Fruit fly (Drosophila melanogaster): ENCODE measurements around the gene Rbp6.

The Rbp6 gene

DNA sequence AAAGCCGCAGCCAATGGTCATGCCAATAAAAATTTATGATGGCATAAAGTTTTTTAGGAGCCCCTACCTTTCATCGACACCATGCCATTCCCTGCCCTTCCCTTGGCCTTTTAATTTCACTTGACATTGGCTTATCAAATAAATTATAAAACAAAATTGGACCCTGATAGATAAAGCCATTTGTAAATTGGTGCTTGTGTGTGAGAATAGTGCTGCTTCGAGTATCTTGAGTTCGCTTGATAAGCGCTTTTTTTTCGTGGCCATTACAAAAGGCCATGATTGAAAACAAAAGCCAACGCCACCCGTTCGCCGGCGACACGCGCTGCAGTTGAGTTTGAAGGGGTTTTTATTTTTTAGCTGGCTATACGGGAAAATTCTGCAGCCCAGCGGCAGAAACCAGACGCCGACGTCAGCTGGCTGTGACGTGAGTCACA, 188.1 kb downstream of the Rbp6 start:
- TF ChIP-seq CG11762 (GFP tag; optimal IDR thresholded peaks at IDR 0.05; ENCODE audit: insufficient read depth) (no peak), vri (GFP tag; optimal IDR thresholded peaks at IDR 0.05) (peak; percentile 67), Hr38 (GFP tag; optimal IDR thresholded peaks at IDR 0.05) (no peak)

DNA sequence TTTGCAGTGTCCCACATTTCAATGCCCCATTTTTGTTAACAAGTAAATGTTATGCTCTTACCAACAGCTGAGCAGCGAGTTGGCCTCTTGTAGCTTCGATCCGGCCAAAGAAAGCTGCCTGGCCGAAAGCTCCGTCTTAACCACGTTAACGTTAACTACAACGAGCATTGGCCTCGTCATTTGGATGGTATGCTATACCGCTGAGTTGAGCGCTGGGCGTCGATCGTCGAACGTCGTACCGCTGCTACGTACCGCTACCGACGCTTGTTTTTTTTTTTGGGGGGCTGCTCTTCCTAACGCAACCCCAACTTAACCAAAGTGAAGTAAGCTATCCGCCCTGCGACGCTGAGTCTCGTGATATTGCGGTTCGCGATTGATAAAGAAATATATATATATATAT, 188.7 kb downstream of the Rbp6 start, which contains the start of gene rogdi:
Gene rogdi, plus strand, starts transcription at position 199 of the 400 bp plus-strand sequence.
- no peak for TF ChIP-seq CG1621 (tag; optimal IDR thresholded peaks at IDR 0.05)
- TF ChIP-seq CG6854 (GFP tag; optimal IDR thresholded peaks at IDR 0.05), result no peak
- TF ChIP-seq Met (GFP tag; optimal IDR thresholded peaks at IDR 0.05), result no peak
- no peak for TF ChIP-seq Gug (GFP tag; IDR thresholded peaks at IDR 0.05)
- no peak for TF ChIP-seq CG3919 (GFP tag; optimal IDR thresholded peaks at IDR 0.05)
- TF ChIP-seq Hr38 (GFP tag; optimal IDR thresholded peaks at IDR 0.05), result no peak
- no peak for TF ChIP-seq CG15336 (GFP tag; IDR thresholded peaks at IDR 0.05)
- TF ChIP-seq Hr4 (GFP tag; optimal IDR thresholded peaks at IDR 0.05), result no peak

DNA sequence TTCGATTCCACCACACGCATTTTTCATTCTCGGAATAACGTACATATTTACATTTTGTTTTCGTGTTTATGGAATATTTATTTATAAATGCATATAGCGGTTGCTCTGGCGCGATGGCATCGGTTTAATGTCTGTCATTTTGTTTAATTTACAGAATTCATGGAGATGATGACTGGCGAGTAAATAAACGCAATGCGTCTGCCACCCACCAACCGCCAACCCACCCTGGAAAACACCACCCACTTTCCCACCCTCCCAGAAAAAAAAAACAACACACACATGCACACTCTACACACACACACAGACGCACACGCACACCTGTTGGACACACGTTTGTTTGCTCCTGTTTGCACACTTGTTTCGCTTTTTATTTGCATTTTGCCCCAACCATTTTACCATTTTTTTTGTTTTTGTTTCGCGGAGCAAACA, 190.2 kb downstream of the Rbp6 start:
- TF ChIP-seq CG4318 (GFP tag; optimal IDR thresholded peaks at IDR 0.05) (no peak), CG3919 (GFP tag; optimal IDR thresholded peaks at IDR 0.05) (peak; percentile 8), CG6163 (GFP tag; IDR thresholded peaks at IDR 0.05) (no peak; the same call in 2 of the 3 replicates), CG32006 (GFP tag; optimal IDR thresholded peaks at IDR 0.05) (no peak), CG16779 (tag; optimal IDR thresholded peaks at IDR 0.05) (peak; percentile 4), topi (GFP tag; optimal IDR thresholded peaks at IDR 0.05) (no peak), CG6854 (GFP tag; optimal IDR thresholded peaks at IDR 0.05) (no peak), vri (GFP tag; optimal IDR thresholded peaks at IDR 0.05) (no peak), Blimp-1 (GFP tag; optimal IDR thresholded peaks at IDR 0.05) (peak; percentile 5), esn (GFP tag; optimal IDR thresholded peaks at IDR 0.05) (no peak), Ets21C (GFP tag; optimal IDR thresholded peaks at IDR 0.05) (no peak), Met (GFP tag; optimal IDR thresholded peaks at IDR 0.05) (no peak), Lpt (GFP tag; optimal IDR thresholded peaks at IDR 0.05) (no peak), net (GFP tag; optimal IDR thresholded peaks at IDR 0.05) (peak; percentile 13), CG8319 (GFP tag; optimal IDR thresholded peaks at IDR 0.05) (no peak), CG1621 (tag; optimal IDR thresholded peaks at IDR 0.05) (no peak), fkh (GFP tag; optimal IDR thresholded peaks at IDR 0.05) (peak; percentile 93), ss (GFP tag; optimal IDR thresholded peaks at IDR 0.05) (peak in 1 of 2 experiments; percentile 49), lz (GFP tag; optimal IDR thresholded peaks at IDR 0.05) (no peak), CG8632 (GFP tag; optimal IDR thresholded peaks at IDR 0.05) (peak; percentile 3), pdm3 (GFP tag; optimal IDR thresholded peaks at IDR 0.05) (no peak), Sox14 (GFP tag; optimal IDR thresholded peaks at IDR 0.05) (no peak), Sox15 (GFP tag; optimal IDR thresholded peaks at IDR 0.05) (no peak), Ets96B (tag; optimal IDR thresholded peaks at IDR 0.05) (no peak)

DNA sequence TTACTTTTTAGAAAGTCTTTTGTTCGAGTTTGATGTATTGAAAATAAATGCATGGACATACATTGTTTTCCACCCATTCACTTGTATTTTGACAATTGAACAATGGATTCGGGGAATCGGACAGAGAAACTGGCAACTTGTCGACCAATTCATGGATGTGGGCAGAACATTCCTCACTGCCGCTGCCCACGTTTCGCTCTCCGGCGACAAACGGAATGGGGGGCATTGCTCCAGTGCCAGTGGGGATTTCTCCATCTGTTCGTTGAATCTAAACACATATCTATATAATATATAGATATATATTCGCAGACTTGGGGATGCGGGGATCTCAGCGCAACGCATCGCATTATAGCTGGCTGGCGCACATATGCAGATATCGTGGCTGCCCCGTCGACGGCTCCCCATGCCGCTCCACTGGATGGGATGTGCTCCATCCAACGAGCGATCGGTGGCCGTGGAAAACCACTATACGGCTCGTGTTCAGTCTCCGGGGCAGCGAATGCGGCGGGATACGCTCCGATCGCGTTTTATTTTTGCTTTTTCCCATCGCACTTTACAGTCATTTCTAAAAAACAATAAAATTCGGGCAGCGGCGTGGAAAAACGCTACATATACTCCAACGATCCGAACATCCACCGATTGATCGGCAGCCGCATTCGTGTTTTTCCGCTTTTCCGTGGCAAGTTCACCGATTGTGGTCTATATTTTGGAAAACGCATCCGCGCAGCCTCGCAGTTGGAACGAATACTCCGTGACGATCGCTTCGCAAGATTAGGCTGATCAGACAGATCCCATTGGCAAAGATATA, 192.4 kb downstream of the Rbp6 start, which contains the start of gene TpnC73F:
Gene TpnC73F, plus strand, starts transcription at position 633 of the 808 bp plus-strand sequence.
- TF ChIP-seq CG34406 (GFP tag; optimal IDR thresholded peaks at IDR 0.05), result no peak
- TF ChIP-seq CG6808 (GFP tag; optimal IDR thresholded peaks at IDR 0.05), result no peak
- TF ChIP-seq cyc (GFP tag; optimal IDR thresholded peaks at IDR 0.05), result no peak
- TF ChIP-seq CG6163 (GFP tag; IDR thresholded peaks at IDR 0.05), result no peak
- no peak for TF ChIP-seq acj6 (GFP tag; optimal IDR thresholded peaks at IDR 0.05)
- TF ChIP-seq CG10631 (GFP tag; optimal IDR thresholded peaks at IDR 0.05), result no peak
- no peak for TF ChIP-seq Ets21C (GFP tag; optimal IDR thresholded peaks at IDR 0.05)
- TF ChIP-seq CG9139 (GFP tag; optimal IDR thresholded peaks at IDR 0.05), result no peak
- TF ChIP-seq achi (GFP tag; optimal IDR thresholded peaks at IDR 0.05), result no peak
- no peak for TF ChIP-seq svp (GFP tag)
- TF ChIP-seq net (GFP tag; optimal IDR thresholded peaks at IDR 0.05), result no peak
- no peak for TF ChIP-seq Sox102F (GFP tag; optimal IDR thresholded peaks at IDR 0.05)
- no peak for TF ChIP-seq pdm3 (GFP tag; optimal IDR thresholded peaks at IDR 0.05)
- no peak for TF ChIP-seq fkh (GFP tag; optimal IDR thresholded peaks at IDR 0.05)
- no peak for TF ChIP-seq Gug (GFP tag; IDR thresholded peaks at IDR 0.05)
